Fruit fly (Drosophila melanogaster) whole organism, embryonic: ENCODE measurements around the gene drm.

Source experiments
- C15 ChIP-seq: fragments of 200-800 bp; sonication (Bioruptor generic); IDR thresholded peaks from 3 replicates; pipeline ENCODE4 v1.3.6; 2022; ENCODE audit warnings: missing biosample characterization, missing genetic modification characterization
- CG10267 ChIP-seq: fragments of 200-800 bp; sonication (Bioruptor generic); optimal IDR thresholded peaks from 2 replicates; lab custom pipeline; 2018; ENCODE audit warnings: missing biosample characterization, mild to moderate bottlenecking, missing genetic modification characterization, moderate library complexity
- CG12391 ChIP-seq: fragments of 200-800 bp; sonication (Bioruptor generic); optimal IDR thresholded peaks from 3 replicates; lab custom pipeline; 2018; ENCODE audit warnings: missing biosample characterization, mild to moderate bottlenecking, missing genetic modification characterization, moderate library complexity
- CG13424 ChIP-seq: fragments of 200-800 bp; sonication (Bioruptor generic); optimal IDR thresholded peaks from 2 replicates; lab custom pipeline; 2019; ENCODE audit warnings: missing biosample characterization, mild to moderate bottlenecking, missing genetic modification characterization, moderate library complexity
- CG14710 ChIP-seq: fragments of 200-800 bp; sonication (Bioruptor generic); optimal IDR thresholded peaks from 3 replicates; lab custom pipeline; 2019; ENCODE audit warnings: missing biosample characterization, mild to moderate bottlenecking, missing genetic modification characterization, moderate library complexity
- CG15073 ChIP-seq: fragments of 200-800 bp; sonication (Bioruptor generic); optimal IDR thresholded peaks from 2 replicates; lab custom pipeline; 2016; ENCODE audit warnings: missing biosample characterization, missing genetic modification characterization
- CG1529 ChIP-seq: fragments of 200-800 bp; sonication (Bioruptor generic); optimal IDR thresholded peaks from 3 replicates; lab custom pipeline; 2018; ENCODE audit warnings: missing biosample characterization, missing genetic modification characterization
- CG15696 ChIP-seq: fragments of 200-800 bp; sonication (Bioruptor generic); optimal IDR thresholded peaks from 2 replicates; lab custom pipeline; 2019; ENCODE audit warnings: missing biosample characterization, mild to moderate bottlenecking, missing genetic modification characterization, moderate library complexity
- CG16813 ChIP-seq: fragments of 200-800 bp; sonication (Bioruptor generic); IDR thresholded peaks from 3 replicates; pipeline ENCODE4 v1.3.6; 2022; ENCODE audit warnings: missing biosample characterization, missing genetic modification characterization; ENCODE audit not compliant: partially characterized antibody
- CG17186 ChIP-seq: fragments of 200-800 bp; sonication (Bioruptor generic); optimal IDR thresholded peaks from 3 replicates; lab custom pipeline; 2017; ENCODE audit warnings: missing biosample characterization, missing genetic modification reagents, missing genetic modification characterization
- CG17829 ChIP-seq: fragments of 200-800 bp; optimal IDR thresholded peaks from 2 replicates; lab custom pipeline; 2019; ENCODE audit warnings: missing biosample characterization, mild to moderate bottlenecking, missing genetic modification characterization, moderate library complexity
- CG2116 ChIP-seq: fragments of 200-800 bp; sonication (Bioruptor generic); optimal IDR thresholded peaks from 3 replicates; lab custom pipeline; 2018; ENCODE audit warnings: missing biosample characterization, mild to moderate bottlenecking, missing genetic modification characterization
- CG4404 ChIP-seq: fragments of 200-800 bp; sonication (Bioruptor generic); IDR thresholded peaks from 2 replicates; pipeline ENCODE4 v1.3.6; 2022; ENCODE audit warnings: missing biosample characterization, missing genetic modification characterization
- CG4617 ChIP-seq: fragments of 200-800 bp; sonication (Bioruptor generic); optimal IDR thresholded peaks from 3 replicates; lab custom pipeline; 2016; ENCODE audit warnings: missing biosample characterization, missing genetic modification characterization, borderline replicate concordance
- CG6254 ChIP-seq: fragments of 200-800 bp; sonication (Bioruptor generic); optimal IDR thresholded peaks from 3 replicates; lab custom pipeline; 2017; ENCODE audit warnings: mild to moderate bottlenecking, missing biosample characterization, missing genetic modification reagents, missing genetic modification characterization
- CG8924 ChIP-seq: fragments of 200-800 bp; optimal IDR thresholded peaks from 3 replicates; lab custom pipeline; 2019; ENCODE audit warnings: missing biosample characterization, mild to moderate bottlenecking, missing genetic modification characterization, moderate library complexity
- CG9797 ChIP-seq: fragments of 200-800 bp; sonication (Bioruptor generic); optimal IDR thresholded peaks from 3 replicates; lab custom pipeline; 2018; ENCODE audit warnings: missing biosample characterization, mild to moderate bottlenecking, missing genetic modification characterization
- CTCF ChIP-seq: fragments of 200-800 bp; sonication (Bioruptor generic); optimal IDR thresholded peaks from 2 replicates; lab custom pipeline; 2017; ENCODE audit warnings: missing biosample characterization, mild to moderate bottlenecking, missing genetic modification characterization, moderate library complexity
- Elba2 ChIP-seq: fragments of 200-800 bp; sonication (Bioruptor generic); optimal IDR thresholded peaks from 3 replicates; lab custom pipeline; 2016; ENCODE audit warnings: missing biosample characterization, missing genetic modification characterization
- Ets65A ChIP-seq: fragments of 200-800 bp; sonication (Bioruptor generic); peaks from one replicate; lab custom pipeline; 2016; ENCODE audit warnings: missing biosample characterization, missing genetic modification characterization
- Hr3 ChIP-seq: fragments of 200-800 bp; sonication (Bioruptor generic); optimal IDR thresholded peaks from 3 replicates; lab custom pipeline; 2016; ENCODE audit warnings: missing biosample characterization, missing genetic modification characterization
- Lpt ChIP-seq: fragments of >200 bp; optimal IDR thresholded peaks from 2 replicates; lab custom pipeline; 2018; ENCODE audit warnings: missing biosample characterization, missing genetic modification characterization
- MBD-R2 ChIP-seq: fragments of 200-800 bp; sonication (Bioruptor generic); IDR thresholded peaks from 2 replicates; pipeline ENCODE4 v1.3.6; 2022; ENCODE audit warnings: missing biosample characterization, missing genetic modification characterization
- MESR4 ChIP-seq: fragments of 200-800 bp; sonication (Bioruptor generic); optimal IDR thresholded peaks from 2 replicates; lab custom pipeline; 2018; ENCODE audit warnings: missing biosample characterization, mild to moderate bottlenecking, missing genetic modification characterization, moderate library complexity
- NC2α ChIP-seq: fragments of 200-800 bp; sonication (Bioruptor generic); optimal IDR thresholded peaks from 2 replicates; lab custom pipeline; 2016; ENCODE audit warnings: missing biosample characterization, missing genetic modification characterization
- Nf-YB ChIP-seq: fragments of 200-800 bp; sonication (Bioruptor generic); optimal IDR thresholded peaks from 3 replicates; lab custom pipeline; 2019; ENCODE audit warnings: missing biosample characterization, mild to moderate bottlenecking, missing genetic modification characterization, moderate library complexity
- NfI ChIP-seq: fragments of 200-800 bp; sonication (Bioruptor generic); optimal IDR thresholded peaks from 3 replicates; lab custom pipeline; 2018; ENCODE audit warnings: missing biosample characterization, mild to moderate bottlenecking, missing genetic modification characterization, moderate library complexity
- PHDP ChIP-seq: fragments of 200-800 bp; sonication (Bioruptor generic); optimal IDR thresholded peaks from 3 replicates; lab custom pipeline; 2018; ENCODE audit warnings: missing biosample characterization, mild to moderate bottlenecking, missing genetic modification characterization, moderate library complexity
- Scr ChIP-seq: fragments of 200-800 bp; sonication (Bioruptor generic); IDR thresholded peaks from 2 replicates; pipeline ENCODE4 v1.3.6; 2022; ENCODE audit warnings: missing biosample characterization, missing genetic modification characterization; ENCODE audit not compliant: partially characterized antibody
- Sin3A ChIP-seq: fragments of >200 bp; optimal IDR thresholded peaks from 2 replicates; lab custom pipeline; 2018
- Sox102F ChIP-seq: fragments of 200-800 bp; sonication (Bioruptor generic); optimal IDR thresholded peaks from 2 replicates; lab custom pipeline; 2018; ENCODE audit warnings: missing biosample characterization, mild to moderate bottlenecking, missing genetic modification characterization, moderate library complexity
- Spps ChIP-seq: fragments of 200-800 bp; sonication (Bioruptor generic); optimal IDR thresholded peaks from 2 replicates; lab custom pipeline; 2018; ENCODE audit warnings: missing biosample characterization, mild to moderate bottlenecking, missing genetic modification characterization
- YL-1 ChIP-seq: fragments of 200-800 bp; sonication (Bioruptor generic); optimal IDR thresholded peaks from 3 replicates; lab custom pipeline; 2017; ENCODE audit warnings: missing biosample characterization, mild to moderate bottlenecking, missing genetic modification characterization
- ara ChIP-seq: fragments of 200-800 bp; sonication (Bioruptor generic); IDR thresholded peaks from 2 replicates; pipeline ENCODE4 v1.3.6; 2022; ENCODE audit warnings: missing biosample characterization, missing genetic modification characterization
- bigmax ChIP-seq: fragments of 200-800 bp; sonication (Bioruptor generic); optimal IDR thresholded peaks from 2 replicates; lab custom pipeline; 2018; ENCODE audit warnings: missing biosample characterization, mild to moderate bottlenecking, missing genetic modification characterization
- dmrt11E ChIP-seq: fragments of 200-800 bp; sonication (Bioruptor generic); optimal IDR thresholded peaks from 3 replicates; lab custom pipeline; 2018; ENCODE audit warnings: missing biosample characterization, mild to moderate bottlenecking, missing genetic modification characterization, moderate library complexity
- h ChIP-seq: fragments of >200 bp; optimal IDR thresholded peaks from 2 replicates; lab custom pipeline; 2017
- her ChIP-seq: fragments of 200-800 bp; sonication (Bioruptor generic); optimal IDR thresholded peaks from 2 replicates; lab custom pipeline; 2016; ENCODE audit warnings: missing biosample characterization, missing genetic modification characterization
- jumu ChIP-seq: fragments of 200-800 bp; sonication (Bioruptor generic); optimal IDR thresholded peaks from 3 replicates; lab custom pipeline; 2016; ENCODE audit warnings: missing biosample characterization, missing genetic modification characterization
- kah ChIP-seq: fragments of 200-800 bp; sonication (Bioruptor generic); optimal IDR thresholded peaks from 2 replicates; lab custom pipeline; 2018; ENCODE audit warnings: missing biosample characterization, mild to moderate bottlenecking, missing genetic modification characterization
- knrl ChIP-seq: fragments of 200-800 bp; sonication (Bioruptor generic); IDR thresholded peaks from 3 replicates; pipeline ENCODE4 v1.3.6; 2022; ENCODE audit warnings: missing biosample characterization, missing genetic modification characterization; ENCODE audit not compliant: partially characterized antibody
- nmo ChIP-seq: fragments of 200-800 bp; sonication (Bioruptor generic); optimal IDR thresholded peaks from 2 replicates; lab custom pipeline; 2018; ENCODE audit warnings: missing biosample characterization, mild to moderate bottlenecking, missing genetic modification characterization, moderate library complexity
- peb ChIP-seq: fragments of 200-800 bp; sonication (Bioruptor generic); IDR thresholded peaks from 2 replicates; pipeline ENCODE4 v1.3.6; 2022; ENCODE audit warnings: missing biosample characterization, missing genetic modification characterization
- phol ChIP-seq: fragments of 200-800 bp; sonication (Bioruptor generic); optimal IDR thresholded peaks from 3 replicates; lab custom pipeline; 2018; ENCODE audit warnings: missing biosample characterization, mild to moderate bottlenecking, missing genetic modification characterization, moderate library complexity
- sens-2 ChIP-seq: fragments of 200-800 bp; sonication (Bioruptor generic); IDR thresholded peaks from 2 replicates; pipeline ENCODE4 v1.3.6; 2022; ENCODE audit warnings: missing biosample characterization, missing genetic modification characterization
- shn ChIP-seq: fragments of 200-800 bp; sonication (Bioruptor generic); optimal IDR thresholded peaks from 3 replicates; lab custom pipeline; 2016; ENCODE audit warnings: missing biosample characterization, missing genetic modification characterization
- sug ChIP-seq: fragments of 200-800 bp; optimal IDR thresholded peaks from 2 replicates; lab custom pipeline; 2019; ENCODE audit warnings: missing biosample characterization, mild to moderate bottlenecking, missing genetic modification characterization, moderate library complexity
- tup ChIP-seq: fragments of 200-800 bp; sonication (Bioruptor generic); optimal IDR thresholded peaks from 2 replicates; lab custom pipeline; 2016; ENCODE audit warnings: missing biosample characterization, mild to moderate bottlenecking, missing genetic modification characterization, moderate library complexity
- vnd ChIP-seq: fragments of 200-800 bp; sonication (Bioruptor generic); IDR thresholded peaks from 3 replicates; pipeline ENCODE4 v1.3.6; 2022; ENCODE audit warnings: missing biosample characterization, missing genetic modification characterization; ENCODE audit not compliant: partially characterized antibody
- zen ChIP-seq: fragments of 200-800 bp; sonication (Bioruptor generic); optimal IDR thresholded peaks from 3 replicates; lab custom pipeline; 2018; ENCODE audit warnings: missing biosample characterization, mild to moderate bottlenecking, missing genetic modification characterization, moderate library complexity
- zfh1 ChIP-seq: fragments of 200-800 bp; sonication (Bioruptor generic); IDR thresholded peaks from 3 replicates; pipeline ENCODE4 v1.3.6; 2022; ENCODE audit warnings: missing biosample characterization, missing genetic modification characterization

The drm gene

dm6 chr2L:3514569-3515191 lies 24.4 kb upstream of the drm start, which contains the start of the genes LeuRS and CG17593 (continued):
- TF ChIP-seq CG8924 (peak; percentile 11), CG2116 (GFP tag; lab: Kevin White, UChicago) (peak; percentile 24), tup (no peak), CG12391 (peak; percentile 50), CG17186 (peak; percentile 16), peb (GFP tag; lab: Robert Waterston, UW) (no peak), C15 (no peak), Scr (0 out of 2 replicates have a peak, but pooled peaks have one; percentile 24), knrl (GFP tag; lab: Robert Waterston, UW) (peak; percentile 10; the same call in 1 of the 3 replicates), phol (tag; lab: Kevin White, UChicago) (peak; percentile 37), ara (GFP tag; lab: Robert Waterston, UW) (no peak), CG14710 (tag; lab: Kevin White, UChicago) (peak; percentile 66), CTCF (GFP tag; lab: Kevin White, UChicago) (peak; percentile 13), Ets65A (peak; percentile 70), MESR4 (peak; percentile 67), zen (peak; percentile 29), CG15696 (tag; lab: Kevin White, UChicago) (no peak), CG16813 (GFP tag; lab: Robert Waterston, UW) (no peak), kah (GFP tag; lab: Kevin White, UChicago) (no peak), CG4617 (GFP tag; lab: Kevin White, UChicago) (peak; percentile 75), CG13424 (tag; lab: Kevin White, UChicago) (no peak), Elba2 (peak; percentile 5), CG6254 (GFP tag; lab: Kevin White, UChicago) (peak; percentile 20), shn (no peak), CG15073 (no peak), CG4404 (GFP tag; lab: Robert Waterston, UW) (no peak), MBD-R2 (GFP tag; lab: Robert Waterston, UW) (peak; percentile 61), Lpt (GFP tag; lab: Kevin White, UChicago) (no peak), YL-1 (GFP tag; lab: Kevin White, UChicago) (peak; percentile 81), bigmax (GFP tag; lab: Kevin White, UChicago) (peak; percentile 80), NfI (GFP tag; lab: Kevin White, UChicago) (no peak), vnd (no peak), zfh1 (GFP tag; lab: Robert Waterston, UW) (no peak), CG10267 (tag; lab: Kevin White, UChicago) (peak; percentile 60), Sox102F (no peak), Spps (peak; percentile 38), Nf-YB (GFP tag; lab: Kevin White, UChicago) (no peak), sens-2 (no peak), sug (tag; lab: Kevin White, UChicago) (no peak), nmo (GFP tag; lab: Kevin White, UChicago) (peak; percentile 50), PHDP (tag; lab: Kevin White, UChicago) (no peak), CG17829 (tag; lab: Kevin White, UChicago) (peak; percentile 51), Sin3A (lab: Kevin White, UChicago) (peak; percentile 30), jumu (no peak), CG1529 (GFP tag; lab: Kevin White, UChicago) (no peak), her (no peak), CG9797 (GFP tag; lab: Kevin White, UChicago) (peak; percentile 90), NC2α (GFP tag; lab: Kevin White, UChicago) (no peak), dmrt11E (no peak), Hr3 (GFP tag; lab: Kevin White, UChicago) (peak; percentile 74), h (lab: Kevin White, UChicago) (no peak)
